Fruit fly (Drosophila melanogaster) whole organism, wandering third instar larva: ENCODE measurements around the gene CG10725.

ENCODE experiments used
- Abd-B ChIP-seq: fragments of >200 bp; optimal IDR thresholded peaks from 2 replicates; lab custom pipeline; 2017; ENCODE audit warnings: missing biosample characterization, missing genetic modification characterization
- CG9705 ChIP-seq: fragments of 200-800 bp; sonication (Bioruptor generic); optimal IDR thresholded peaks from 2 replicates; lab custom pipeline; 2018; ENCODE audit warnings: missing biosample characterization, mild to moderate bottlenecking, missing genetic modification characterization
- CrebA ChIP-seq: fragments of 200-800 bp; sonication (Bioruptor generic); optimal IDR thresholded peaks from 2 replicates; lab custom pipeline; 2016; ENCODE audit warnings: missing biosample characterization, mild to moderate bottlenecking, missing genetic modification characterization, borderline replicate concordance
- Dfd ChIP-seq: fragments of >200 bp; optimal IDR thresholded peaks from 2 replicates; lab custom pipeline; 2017; ENCODE audit warnings: missing biosample characterization, missing genetic modification characterization
- GATAd ChIP-seq: sonication (Bioruptor generic); optimal IDR thresholded peaks from 2 replicates; lab custom pipeline; 2016; ENCODE audit warnings: missing biosample characterization, missing genetic modification characterization
- HLH106 ChIP-seq: fragments of 200-800 bp; optimal IDR thresholded peaks from 3 replicates; lab custom pipeline; 2019; ENCODE audit warnings: missing biosample characterization, mild to moderate bottlenecking, missing genetic modification characterization, moderate library complexity
- OdsH ChIP-seq: fragments of 200-800 bp; sonication (Bioruptor generic); optimal IDR thresholded peaks from 2 replicates; lab custom pipeline; 2016; ENCODE audit warnings: missing biosample characterization, mild to moderate bottlenecking, missing genetic modification characterization
- Rel ChIP-seq, 2 experiments: fragments of 200-800 bp; sonication (Bioruptor generic) in 1 of 2; optimal IDR thresholded peaks; 2 replicates in 1 of 2; 3 replicates in 1 of 2; lab custom pipeline; 2016 to 2019; ENCODE audit warnings: mild to moderate bottlenecking in 2 of 2, missing biosample characterization in 2 of 2, missing genetic modification characterization in 2 of 2, moderate library complexity in 1 of 2
- dmrt93B ChIP-seq: fragments of 200-800 bp; sonication (Bioruptor generic); optimal IDR thresholded peaks from 2 replicates; lab custom pipeline; 2018; ENCODE audit warnings: missing biosample characterization, mild to moderate bottlenecking, missing genetic modification characterization
- ey ChIP-seq: fragments of 200-800 bp; sonication (Bioruptor generic); optimal IDR thresholded peaks from 2 replicates; lab custom pipeline; 2016; ENCODE audit warnings: missing biosample characterization, missing genetic modification characterization
- fru ChIP-seq: fragments of 200-800 bp; sonication (Bioruptor generic); optimal IDR thresholded peaks from 3 replicates; lab custom pipeline; 2016; ENCODE audit warnings: missing biosample characterization, mild to moderate bottlenecking, missing genetic modification characterization
- psq ChIP-seq: fragments of 200-800 bp; sonication (Bioruptor generic); optimal IDR thresholded peaks from 3 replicates; lab custom pipeline; 2017; ENCODE audit warnings: missing biosample characterization, mild to moderate bottlenecking, missing genetic modification characterization, moderate library complexity
- sage ChIP-seq: fragments of 200-800 bp; sonication (Bioruptor generic); optimal IDR thresholded peaks from 2 replicates; lab custom pipeline; 2016; ENCODE audit warnings: missing biosample characterization, mild to moderate bottlenecking, missing genetic modification characterization

- TF ChIP-seq psq (GFP tag; lab: Kevin White, UChicago), result no peak
- TF ChIP-seq ey (GFP tag; lab: Kevin White, UChicago), result peak; percentile 13
- no peak for TF ChIP-seq Dfd (GFP tag; lab: Kevin White, UChicago)
- TF ChIP-seq Rel (GFP tag; optimal IDR thresholded peaks at IDR 0.05; lab: Kevin White, UChicago), result no peak
- TF ChIP-seq Rel (tag; optimal IDR thresholded peaks at IDR 0.05; lab: Kevin White, UChicago), result no peak
- no peak for TF ChIP-seq dmrt93B (GFP tag; lab: Kevin White, UChicago)
- TF ChIP-seq sage (GFP tag; lab: Kevin White, UChicago), result no peak
- no peak for TF ChIP-seq CrebA (GFP tag; lab: Kevin White, UChicago)
- no peak for TF ChIP-seq fru (GFP tag; lab: Kevin White, UChicago)
- no peak for TF ChIP-seq Abd-B (GFP tag; lab: Kevin White, UChicago)
- no peak for TF ChIP-seq CG9705 (GFP tag; lab: Kevin White, UChicago)
- TF ChIP-seq GATAd (GFP tag; lab: Kevin White, UChicago), result no peak
- no peak for TF ChIP-seq OdsH (GFP tag; lab: Kevin White, UChicago)
- TF ChIP-seq HLH106, result no peak
These were observed 26.8 kb upstream of the CG10725 start for dm6 chr3L:13410999-13411398.
